Worm (Caenorhabditis elegans) whole organism, L1 larva: ENCODE measurements around the gene Y77E11A.12.
A peak's percentile ranks its signal among the peaks of the same experiment; 100 is the strongest.

Experiments used
- C34B4.2 ChIP-seq: sonication (generic microtip); optimal IDR thresholded peaks from 2 replicates; lab custom pipeline; 2017; ENCODE audit warnings: mild to moderate bottlenecking, missing genetic modification characterization, missing compliant biosample characterization
- aly-2 ChIP-seq: fragments of 150-350 bp; optimal IDR thresholded peaks from 2 replicates; lab custom pipeline; 2014; ENCODE audit warnings: missing biosample characterization, missing genetic modification characterization
- blmp-1 ChIP-seq: fragments of 150-350 bp; optimal IDR thresholded peaks from 2 replicates; lab custom pipeline; 2014; ENCODE audit warnings: missing biosample characterization, missing genetic modification characterization
- ceh-8 ChIP-seq: fragments of 200-800 bp; sonication (Bioruptor generic); optimal IDR thresholded peaks from 2 replicates; lab custom pipeline; 2018; ENCODE audit warnings: mild to moderate bottlenecking, missing genetic modification characterization, moderate library complexity, missing compliant biosample characterization
- ceh-88 ChIP-seq: fragments of 200-800 bp; sonication (Bioruptor generic); IDR thresholded peaks from 2 replicates; pipeline ENCODE4 v1.3.6; 2022; ENCODE audit warnings: missing genetic modification characterization, missing compliant biosample characterization
- ces-1 ChIP-seq: fragments of 150-350 bp; optimal IDR thresholded peaks from 2 replicates; lab custom pipeline; 2014; ENCODE audit warnings: missing biosample characterization, missing genetic modification reagents, missing genetic modification characterization
- dpl-1 ChIP-seq, 3 experiments: fragments of 150-350 bp in 2 of 3; sonication (generic microtip) in 1 of 3; optimal IDR thresholded peaks; 2 replicates each; lab custom pipeline; 2014 to 2017; ENCODE audit warnings: missing biosample characterization in 3 of 3, missing genetic modification characterization in 3 of 3, missing genetic modification reagents in 3 of 3
- efl-1 ChIP-seq, 4 experiments: fragments of 150-350 bp; optimal IDR thresholded peaks in 3 of 4; peaks in 1 of 4; 1 replicate in 1 of 4; 2 replicates in 3 of 4; lab custom pipeline; 2014; ENCODE audit warnings: missing biosample characterization in 2 of 4, missing genetic modification characterization in 2 of 4, missing genetic modification reagents in 2 of 4
- efl-3 ChIP-seq: fragments of 200-800 bp; sonication (Bioruptor generic); optimal IDR thresholded peaks from 2 replicates; lab custom pipeline; 2018; ENCODE audit warnings: mild to moderate bottlenecking, missing genetic modification characterization, missing compliant biosample characterization
- elt-2 ChIP-seq: sonication (generic microtip); optimal IDR thresholded peaks from 2 replicates; lab custom pipeline; 2016; ENCODE audit warnings: missing genetic modification characterization, mild to moderate bottlenecking, inconsistent platforms, missing compliant biosample characterization, missing genetic modification reagents
- fkh-8 ChIP-seq: sonication (generic microtip); optimal IDR thresholded peaks from 2 replicates; lab custom pipeline; 2016; ENCODE audit warnings: mild to moderate bottlenecking, missing genetic modification characterization, missing compliant biosample characterization
- fos-1 ChIP-seq: fragments of 150-350 bp; optimal IDR thresholded peaks from 2 replicates; lab custom pipeline; 2014; ENCODE audit warnings: missing biosample characterization, missing genetic modification characterization
- irx-1 ChIP-seq: sonication (generic microtip); optimal IDR thresholded peaks from 2 replicates; lab custom pipeline; 2016; ENCODE audit warnings: missing genetic modification characterization, missing compliant biosample characterization
- isw-1 ChIP-seq: fragments of 200-800 bp; sonication (Bioruptor generic); IDR thresholded peaks from 2 replicates; pipeline ENCODE4 v1.3.6; 2022; ENCODE audit warnings: missing genetic modification characterization, missing compliant biosample characterization
- jun-1 ChIP-seq: fragments of 150-350 bp; optimal IDR thresholded peaks from 2 replicates; lab custom pipeline; 2014; ENCODE audit warnings: missing biosample characterization, missing genetic modification reagents, missing genetic modification characterization
- lin-14 ChIP-seq: fragments of 200-800 bp; sonication (Bioruptor generic); optimal IDR thresholded peaks from 2 replicates; lab custom pipeline; 2018; ENCODE audit warnings: mild to moderate bottlenecking, missing genetic modification characterization, moderate library complexity, missing compliant biosample characterization
- lin-15B ChIP-seq: fragments of 150-350 bp; sonication (generic microtip); optimal IDR thresholded peaks from 3 replicates; lab custom pipeline; 2014; ENCODE audit warnings: missing biosample characterization, missing genetic modification characterization
- mab-9 ChIP-seq: fragments of 200-800 bp; sonication (Bioruptor generic); IDR thresholded peaks from 2 replicates; pipeline ENCODE4 v1.3.6; 2022; ENCODE audit warnings: missing genetic modification reagents, missing genetic modification characterization, missing compliant biosample characterization
- mdl-1 ChIP-seq, 2 experiments: fragments of 150-350 bp; optimal IDR thresholded peaks; 2 replicates each; lab custom pipeline; 2014 to 2017; ENCODE audit warnings: missing biosample characterization in 2 of 2, missing genetic modification characterization in 2 of 2, inconsistent platforms in 1 of 2
- mef-2 ChIP-seq: fragments of 150-350 bp; optimal IDR thresholded peaks from 2 replicates; lab custom pipeline; 2014; ENCODE audit warnings: missing biosample characterization, missing genetic modification characterization
- nhr-19 ChIP-seq: fragments of 200-800 bp; sonication (Bioruptor generic); conservative IDR thresholded peaks from 2 replicates; pipeline ENCODE4 v1.3.6; 2022; ENCODE audit warnings: missing genetic modification characterization, missing compliant biosample characterization
- nhr-20 ChIP-seq: sonication (generic microtip); optimal IDR thresholded peaks from 2 replicates; lab custom pipeline; 2016; ENCODE audit warnings: mild to moderate bottlenecking, missing genetic modification characterization, missing compliant biosample characterization
- nhr-77 ChIP-seq: fragments of 150-350 bp; optimal IDR thresholded peaks from 2 replicates; lab custom pipeline; 2014; ENCODE audit warnings: missing biosample characterization, missing genetic modification characterization
- nhr-84 ChIP-seq: sonication (generic microtip); optimal IDR thresholded peaks from 2 replicates; lab custom pipeline; 2017; ENCODE audit warnings: missing biosample characterization, missing genetic modification characterization
- nhr-90 ChIP-seq: sonication (generic microtip); optimal IDR thresholded peaks from 2 replicates; lab custom pipeline; 2016; ENCODE audit warnings: mild to moderate bottlenecking, missing genetic modification characterization, missing compliant biosample characterization; ENCODE audit not compliant: poor library complexity
- skn-1 ChIP-seq: fragments of 150-350 bp; optimal IDR thresholded peaks from 2 replicates; lab custom pipeline; 2014; ENCODE audit warnings: missing biosample characterization, missing genetic modification characterization
- snu-23 ChIP-seq: sonication (generic microtip); optimal IDR thresholded peaks from 2 replicates; lab custom pipeline; 2016; ENCODE audit warnings: missing genetic modification characterization, missing compliant biosample characterization
- sptf-1 ChIP-seq: fragments of 150-350 bp; optimal IDR thresholded peaks from 2 replicates; lab custom pipeline; 2014; ENCODE audit warnings: missing biosample characterization, missing genetic modification characterization
- sup-37 ChIP-seq: fragments of 200-800 bp; sonication (Bioruptor generic); optimal IDR thresholded peaks from 2 replicates; lab custom pipeline; 2018; ENCODE audit warnings: mild to moderate bottlenecking, missing genetic modification characterization, missing compliant biosample characterization
- unc-130 ChIP-seq: fragments of 150-350 bp; optimal IDR thresholded peaks from 2 replicates; lab custom pipeline; 2017; ENCODE audit warnings: missing biosample characterization, missing genetic modification characterization, inconsistent platforms
- unc-86 ChIP-seq: sonication (generic microtip); optimal IDR thresholded peaks from 2 replicates; lab custom pipeline; 2016; ENCODE audit warnings: missing genetic modification characterization, missing compliant biosample characterization
- unc-98 ChIP-seq: fragments of 200-800 bp; sonication (Bioruptor generic); IDR thresholded peaks from 2 replicates; pipeline ENCODE4 v1.3.6; 2022; ENCODE audit warnings: missing genetic modification characterization, missing compliant biosample characterization
- xbp-1 ChIP-seq: sonication (generic microtip); optimal IDR thresholded peaks from 2 replicates; lab custom pipeline; 2016; ENCODE audit warnings: missing genetic modification characterization, missing compliant biosample characterization
- zag-1 ChIP-seq: fragments of 150-350 bp; optimal IDR thresholded peaks from 2 replicates; lab custom pipeline; 2014; ENCODE audit warnings: missing biosample characterization, missing genetic modification characterization
- ztf-11 ChIP-seq, 2 experiments: sonication (generic microtip); optimal IDR thresholded peaks; 2 replicates each; lab custom pipeline; 2016 to 2017; ENCODE audit warnings: missing genetic modification characterization in 2 of 2, missing biosample characterization in 1 of 2, missing compliant biosample characterization in 1 of 2

The Y77E11A.12 gene

ce11 chrIV:1461463-1461862 lies 13.4 kb downstream of the Y77E11A.12 start:
- TF ChIP-seq jun-1 (tag; lab: Kevin White, UChicago) = no peak
- no peak for TF ChIP-seq C34B4.2
- no peak for TF ChIP-seq ceh-8 (GFP tag; lab: Kevin White, UChicago)
- no peak for TF ChIP-seq nhr-84 (tag; lab: Kevin White, UChicago)
- no peak for TF ChIP-seq ztf-11 (tag; optimal IDR thresholded peaks at IDR 0.05; lab: Kevin White, UChicago)
- TF ChIP-seq sptf-1 (tag; lab: Kevin White, UChicago) = no peak
- TF ChIP-seq irx-1 (tag; lab: Kevin White, UChicago) = no peak

- TF ChIP-seq aly-2 (tag; lab: Kevin White, UChicago) (no peak), mef-2 (tag; lab: Kevin White, UChicago) (no peak), isw-1 (no peak), ces-1 (GFP tag; lab: Kevin White, UChicago) (no peak), nhr-77 (tag; lab: Kevin White, UChicago) (no peak), snu-23 (GFP tag; lab: Kevin White, UChicago) (no peak), sup-37 (GFP tag; lab: Kevin White, UChicago) (no peak), lin-14 (no peak), zag-1 (tag; lab: Kevin White, UChicago) (no peak), skn-1 (tag; lab: Kevin White, UChicago) (no peak), C34B4.2 (no peak), blmp-1 (tag; lab: Kevin White, UChicago) (no peak), fkh-8 (tag; lab: Kevin White, UChicago) (no peak), efl-3 (GFP tag; lab: Kevin White, UChicago) (no peak), mab-9 (GFP tag; lab: Robert Waterston, UW) (no peak)
These were observed 14.2 kb downstream of the Y77E11A.12 start, which contains the start of gene col-106 for ce11 chrIV:1460686-1461085. TSS of gene col-106 (minus strand) at chrIV:1460786.

ce11 chrIV:1459826-1460489 lies 15.0 kb downstream of the Y77E11A.12 start:
- TF ChIP-seq dpl-1 (GFP tag; optimal IDR thresholded peaks at IDR 0.05; lab: Kevin White, UChicago) (no peak), ceh-88 (no peak), lin-15B (tag; lab: Kevin White, UChicago) (no peak), unc-86 (tag; lab: Kevin White, UChicago) (no peak), mab-9 (GFP tag; lab: Robert Waterston, UW) (no peak), nhr-20 (tag; lab: Kevin White, UChicago) (no peak), mdl-1 (tag; optimal IDR thresholded peaks at IDR 0.05; lab: Kevin White, UChicago) (no peak), ces-1 (GFP tag; lab: Kevin White, UChicago) (no peak)

DNA sequence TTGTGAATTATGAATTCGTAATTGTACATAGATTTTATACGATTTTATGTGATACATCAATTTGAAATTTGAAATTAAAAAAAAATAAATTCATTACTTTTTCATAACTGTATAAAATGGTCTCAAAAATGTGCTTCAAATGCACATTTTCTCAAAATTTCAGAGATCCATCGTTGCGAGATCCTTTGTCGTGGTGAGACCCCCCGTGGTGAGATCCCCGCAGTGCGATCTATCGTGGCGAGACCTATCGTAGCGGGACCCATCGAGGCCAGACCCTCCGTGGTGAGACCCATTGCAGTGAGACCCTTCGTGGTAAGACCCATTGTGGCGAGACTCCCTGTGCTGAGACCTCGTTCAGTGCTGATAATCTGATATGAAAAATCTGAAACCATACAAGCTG lies 15.5 kb downstream of the Y77E11A.12 start:
- TF ChIP-seq nhr-90 (tag; lab: Kevin White, UChicago) (no peak), unc-130 (tag; lab: Kevin White, UChicago) (no peak), zag-1 (tag; lab: Kevin White, UChicago) (no peak), unc-98 (GFP tag; lab: Robert Waterston, UW) (no peak), ces-1 (GFP tag; lab: Kevin White, UChicago) (no peak), fos-1 (tag; lab: Kevin White, UChicago) (no peak), nhr-19 (GFP tag; lab: Robert Waterston, UW) (no peak), elt-2 (no peak), irx-1 (tag; lab: Kevin White, UChicago) (no peak)

ce11 chrIV:1458192-1458591 lies 16.7 kb downstream of the Y77E11A.12 start:
- TF ChIP-seq xbp-1 (tag; lab: Kevin White, UChicago) = no peak
- no peak for TF ChIP-seq efl-1 (optimal IDR thresholded peaks at IDR 0.05; lab: Kevin White, UChicago)
- TF ChIP-seq efl-1 (GFP tag; optimal IDR thresholded peaks at IDR 0.05 in 1 of 2; lab: Kevin White, UChicago) = peak in 1 of 2 experiments; percentile 58
- TF ChIP-seq, all 84 proteins: peak for 1
